Worm (Caenorhabditis elegans) whole organism, young adult: Measurements from ENCODE around the gene pdzd-8.
A peak's percentile ranks its signal among the peaks of the same experiment; 100 is the strongest.

Experiments used
- B0261.1 ChIP-seq: sonication (generic microtip); optimal IDR thresholded peaks from 2 replicates; lab custom pipeline; 2016; ENCODE audit warnings: mild to moderate bottlenecking, missing genetic modification characterization, moderate library complexity, missing compliant biosample characterization
- F33H1.4 ChIP-seq: fragments of 200-800 bp; sonication (Bioruptor generic); IDR thresholded peaks from 2 replicates; pipeline ENCODE4 v1.3.6; 2022; ENCODE audit warnings: missing genetic modification reagents, missing genetic modification characterization, missing compliant biosample characterization
- Y53G8AR.9 ChIP-seq: fragments of 200-800 bp; sonication (Bioruptor generic); conservative IDR thresholded peaks from 2 replicates; pipeline ENCODE4 v1.3.6; 2022; ENCODE audit warnings: missing genetic modification reagents, missing genetic modification characterization, missing compliant biosample characterization
- ama-1 ChIP-seq, 3 experiments: fragments of 150-350 bp in 1 of 3; sonication (generic microtip) in 2 of 3; optimal IDR thresholded peaks; 2 replicates each; lab custom pipeline; 2014 to 2018; ENCODE audit warnings: missing biosample characterization in 2 of 3, missing genetic modification characterization in 2 of 3, missing genetic modification reagents in 2 of 3
- aptf-3 ChIP-seq: fragments of 200-800 bp; sonication (Bioruptor generic); IDR thresholded peaks from 2 replicates; pipeline ENCODE4 v1.3.6; 2022; ENCODE audit warnings: missing genetic modification characterization, missing compliant biosample characterization
- atf-7 ChIP-seq: sonication (generic microtip); optimal IDR thresholded peaks from 2 replicates; lab custom pipeline; 2017; ENCODE audit warnings: mild to moderate bottlenecking, missing genetic modification characterization, missing compliant biosample characterization
- athp-1 ChIP-seq: sonication (generic microtip); optimal IDR thresholded peaks from 2 replicates; lab custom pipeline; 2017; ENCODE audit warnings: mild to moderate bottlenecking, missing genetic modification characterization, missing compliant biosample characterization
- attf-6 ChIP-seq: fragments of 200-800 bp; sonication (Bioruptor generic); IDR thresholded peaks from 2 replicates; pipeline ENCODE4 v1.3.6; 2022; ENCODE audit warnings: missing genetic modification reagents, missing genetic modification characterization, missing compliant biosample characterization
- bed-2 ChIP-seq: fragments of 200-800 bp; sonication (Bioruptor generic); IDR thresholded peaks from 2 replicates; pipeline ENCODE4 v1.3.6; 2022; ENCODE audit warnings: missing genetic modification reagents, missing genetic modification characterization, missing compliant biosample characterization
- cebp-2 ChIP-seq: fragments of 200-800 bp; sonication (Bioruptor generic); IDR thresholded peaks from 2 replicates; pipeline ENCODE4 v1.3.6; 2022; ENCODE audit warnings: missing genetic modification characterization, missing compliant biosample characterization
- chd-7 ChIP-seq: sonication (generic microtip); optimal IDR thresholded peaks from 2 replicates; lab custom pipeline; 2016; ENCODE audit warnings: mild to moderate bottlenecking, missing genetic modification characterization, moderate library complexity, missing compliant biosample characterization
- dpff-1 ChIP-seq: sonication (generic microtip); optimal IDR thresholded peaks from 2 replicates; lab custom pipeline; 2017; ENCODE audit warnings: mild to moderate bottlenecking, missing genetic modification characterization, missing compliant biosample characterization
- efl-1 ChIP-seq: fragments of 150-350 bp; optimal IDR thresholded peaks from 2 replicates; lab custom pipeline; 2014; ENCODE audit warnings: missing biosample characterization, missing genetic modification reagents, missing genetic modification characterization
- egl-18 ChIP-seq: fragments of 200-800 bp; sonication (Bioruptor generic); IDR thresholded peaks from 2 replicates; pipeline ENCODE4 v1.3.6; 2022; ENCODE audit warnings: missing genetic modification reagents, missing genetic modification characterization, missing compliant biosample characterization
- ekl-4 ChIP-seq: fragments of 200-800 bp; sonication (Bioruptor generic); IDR thresholded peaks from 2 replicates; pipeline ENCODE4 v1.3.6; 2022; ENCODE audit warnings: missing genetic modification reagents, missing genetic modification characterization, missing compliant biosample characterization
- him-1 ChIP-seq: sonication (generic microtip); optimal IDR thresholded peaks from 2 replicates; lab custom pipeline; 2016; ENCODE audit warnings: missing genotype, missing genetic modification reagents, missing genetic modification characterization, missing compliant biosample characterization
- hrde-1 ChIP-seq: sonication (generic microtip); optimal IDR thresholded peaks from 2 replicates; lab custom pipeline; 2016; ENCODE audit warnings: missing genetic modification characterization, mild to moderate bottlenecking, missing compliant biosample characterization, moderate library complexity, missing genotype, missing genetic modification reagents, borderline replicate concordance
- let-607 ChIP-seq, 2 experiments: fragments of 200-800 bp in 1 of 2; sonication (Bioruptor generic) in 1 of 2; sonication (generic microtip) in 1 of 2; optimal IDR thresholded peaks; 2 replicates each; lab custom pipeline; 2016 to 2018; ENCODE audit warnings: mild to moderate bottlenecking in 2 of 2, missing compliant biosample characterization in 2 of 2, missing genetic modification characterization in 2 of 2, moderate library complexity in 2 of 2, missing genotype in 1 of 2
- lin-26 ChIP-seq: fragments of 200-800 bp; sonication (Bioruptor generic); IDR thresholded peaks from 2 replicates; pipeline ENCODE4 v1.3.6; 2022; ENCODE audit warnings: missing genetic modification reagents, missing genetic modification characterization, missing compliant biosample characterization
- lin-35 ChIP-seq, 3 experiments: fragments of 150-350 bp in 2 of 3; sonication (generic microtip) in 1 of 3; optimal IDR thresholded peaks; 2 replicates each; lab custom pipeline; 2014 to 2018; ENCODE audit warnings: missing biosample characterization in 3 of 3, missing genetic modification characterization in 3 of 3, missing genetic modification reagents in 3 of 3
- lin-54 ChIP-seq: fragments of 200-800 bp; sonication (Bioruptor generic); optimal IDR thresholded peaks from 2 replicates; lab custom pipeline; 2018; ENCODE audit warnings: mild to moderate bottlenecking, missing genetic modification characterization, missing compliant biosample characterization
- lsl-1 ChIP-seq: fragments of 200-800 bp; sonication (Bioruptor generic); optimal IDR thresholded peaks from 2 replicates; lab custom pipeline; 2018; ENCODE audit warnings: mild to moderate bottlenecking, missing genetic modification characterization, moderate library complexity, missing compliant biosample characterization
- madf-10 ChIP-seq: sonication (generic microtip); optimal IDR thresholded peaks from 2 replicates; lab custom pipeline; 2016; ENCODE audit warnings: mild to moderate bottlenecking, missing genetic modification characterization, missing compliant biosample characterization
- madf-6 ChIP-seq: fragments of 200-800 bp; sonication (Bioruptor generic); IDR thresholded peaks from 2 replicates; pipeline ENCODE4 v1.3.6; 2022; ENCODE audit warnings: missing genetic modification reagents, missing genetic modification characterization, missing compliant biosample characterization
- nhr-80 ChIP-seq: sonication (generic microtip); optimal IDR thresholded peaks from 2 replicates; lab custom pipeline; 2016; ENCODE audit warnings: missing genetic modification characterization, missing compliant biosample characterization
- snpc-3.4 ChIP-seq: sonication (generic microtip); optimal IDR thresholded peaks from 2 replicates; lab custom pipeline; 2017; ENCODE audit warnings: missing genetic modification characterization, mild to moderate bottlenecking, missing compliant biosample characterization, antibody characterized with exemption, moderate library complexity, missing genotype, missing genetic modification reagents
- snpc-4 ChIP-seq, 5 experiments: fragments of 150-350 bp in 1 of 5; sonication (generic microtip) in 4 of 5; optimal IDR thresholded peaks; 2 replicates each; lab custom pipeline; 2014 to 2018; ENCODE audit warnings: missing genetic modification characterization in 5 of 5, missing biosample characterization in 3 of 5, antibody characterized with exemption in 2 of 5, mild to moderate bottlenecking in 2 of 5, missing compliant biosample characterization in 2 of 5, missing genotype in 2 of 5, moderate library complexity in 2 of 5, missing genetic modification reagents in 1 of 5
- tbx-9 ChIP-seq: sonication (generic microtip); optimal IDR thresholded peaks from 2 replicates; lab custom pipeline; 2016; ENCODE audit warnings: borderline replicate concordance, missing genetic modification characterization, inconsistent platforms, missing compliant biosample characterization
- unc-130 ChIP-seq: sonication (generic microtip); optimal IDR thresholded peaks from 2 replicates; lab custom pipeline; 2016; ENCODE audit warnings: missing genetic modification reagents, missing genetic modification characterization, missing compliant biosample characterization
- ztf-18 ChIP-seq: sonication (generic microtip); optimal IDR thresholded peaks from 2 replicates; lab custom pipeline; 2016; ENCODE audit warnings: missing genotype, mild to moderate bottlenecking, missing genetic modification characterization, missing compliant biosample characterization
- ztf-22 ChIP-seq: fragments of 200-800 bp; sonication (Bioruptor generic); optimal IDR thresholded peaks from 2 replicates; lab custom pipeline; 2018; ENCODE audit warnings: mild to moderate bottlenecking, missing genetic modification characterization, moderate library complexity, missing compliant biosample characterization
- ztf-25 ChIP-seq: fragments of 200-800 bp; sonication (Bioruptor generic); IDR thresholded peaks from 2 replicates; pipeline ENCODE4 v1.3.6; 2022; ENCODE audit warnings: missing genetic modification reagents, missing genetic modification characterization, missing compliant biosample characterization
- ztf-28 ChIP-seq: fragments of 200-800 bp; sonication (Bioruptor generic); IDR thresholded peaks from 2 replicates; pipeline ENCODE4 v1.3.6; 2022; ENCODE audit warnings: missing genetic modification reagents, missing genetic modification characterization, missing compliant biosample characterization

pdzd-8 gene

ce11 chrIV:8973249-8973958, 1.9 kb upstream of the pdzd-8 start, which contains the start of gene C53B4.3 (continued):
- TF ChIP-seq madf-10 (tag; lab: Kevin White, UChicago): peak; percentile 19
- TF ChIP-seq F33H1.4 (GFP tag; lab: Robert Waterston, UW): no peak; the same call in 1 of the 2 replicates
- peak; percentile 43 for TF ChIP-seq lin-54
- TF ChIP-seq snpc-4 (GFP tag; optimal IDR thresholded peaks at IDR 0.05; lab: Kevin White, UChicago): peak; percentile 38
- TF ChIP-seq snpc-4 (tag; optimal IDR thresholded peaks at IDR 0.05; lab: Kevin White, UChicago): peak in 3 of 4 experiments; percentile 25 to 51 (median 36)
- 0 out of 2 replicates have a peak, but pooled peaks have one; percentile 44 for TF ChIP-seq Y53G8AR.9
- TF ChIP-seq tbx-9 (tag; lab: Kevin White, UChicago): no peak
- TF ChIP-seq aptf-3 (GFP tag; lab: Robert Waterston, UW): no peak
- peak in 1 of 3 experiments; percentile 47 for TF ChIP-seq lin-35 (GFP tag; optimal IDR thresholded peaks at IDR 0.05; lab: Kevin White, UChicago)
- peak; percentile 90 for TF ChIP-seq bed-2 (GFP tag; lab: Robert Waterston, UW)
- peak; percentile 67; the same call in 1 of the 2 replicates for TF ChIP-seq madf-6 (GFP tag; lab: Robert Waterston, UW)
- TF ChIP-seq snpc-3.4 (tag; lab: Kevin White, UChicago): peak; percentile 36
- TF ChIP-seq dpff-1: no peak
- TF ChIP-seq hrde-1 (tag; lab: Kevin White, UChicago): peak; percentile 37
- peak; percentile 37 for TF ChIP-seq him-1
- peak; percentile 47 for TF ChIP-seq atf-7
- TF ChIP-seq athp-1 (tag; lab: Kevin White, UChicago): no peak
- no peak for TF ChIP-seq efl-1
- peak; percentile 38 for TF ChIP-seq lsl-1 (GFP tag; lab: Kevin White, UChicago)

ce11 chrIV:8974543-8975330, 589 bp upstream of the pdzd-8 start:
- TF ChIP-seq nhr-80 (tag; lab: Kevin White, UChicago): peak; percentile 62
- TF ChIP-seq let-607 (tag; optimal IDR thresholded peaks at IDR 0.05; lab: Kevin White, UChicago): peak in 1 of 2 experiments; percentile 24
- no peak for TF ChIP-seq hrde-1 (tag; lab: Kevin White, UChicago)
- no peak for TF ChIP-seq ama-1 (optimal IDR thresholded peaks at IDR 0.05; lab: Kevin White, UChicago)
- TF ChIP-seq ama-1 (GFP tag; optimal IDR thresholded peaks at IDR 0.05; lab: Kevin White, UChicago): no peak

ce11 chrIV:8978047-8978446, 2.7 kb downstream of the pdzd-8 start:
- no peak for TF ChIP-seq ztf-28
- no peak for TF ChIP-seq cebp-2 (GFP tag; lab: Robert Waterston, UW)
- no peak for TF ChIP-seq B0261.1 (tag; lab: Kevin White, UChicago)
- TF ChIP-seq lin-26 (GFP tag; lab: Robert Waterston, UW): no peak
- no peak for TF ChIP-seq attf-6
- TF ChIP-seq unc-130 (GFP tag; lab: Kevin White, UChicago): no peak
- TF ChIP-seq ztf-25 (GFP tag; lab: Robert Waterston, UW): no peak
- TF ChIP-seq egl-18 (GFP tag; lab: Robert Waterston, UW): no peak
- no peak for TF ChIP-seq ztf-18
- TF ChIP-seq ztf-22 (GFP tag; lab: Kevin White, UChicago): no peak
- no peak for TF ChIP-seq ekl-4 (GFP tag; lab: Robert Waterston, UW)
- TF ChIP-seq chd-7 (tag; lab: Kevin White, UChicago): no peak
